Worm (Caenorhabditis elegans): ENCODE results near the gene clc-12.

- TF ChIP-seq elt-2 (tag; optimal IDR thresholded peaks at IDR 0.05) (no peak), snpc-4 (tag; optimal IDR thresholded peaks at IDR 0.05) (no peak), unc-39 (tag; optimal IDR thresholded peaks at IDR 0.05) (no peak), mdl-1 (tag; optimal IDR thresholded peaks at IDR 0.05) (no peak), nhr-25 (tag; optimal IDR thresholded peaks at IDR 0.05) (no peak), zag-1 (tag; optimal IDR thresholded peaks at IDR 0.05) (no peak), tbx-2 (tag; optimal IDR thresholded peaks at IDR 0.05) (no peak), lin-15B (tag; optimal IDR thresholded peaks at IDR 0.05) (no peak)
Observed at ce11 chrV:17035850-17036249, 26.7 kb upstream of the clc-12 start, which contains the start of gene srz-94.

Data from whole organism, L3 larva.